Fruit fly (Drosophila melanogaster): ENCODE measurements around the gene CG12236.

Gene CG12236

DNA sequence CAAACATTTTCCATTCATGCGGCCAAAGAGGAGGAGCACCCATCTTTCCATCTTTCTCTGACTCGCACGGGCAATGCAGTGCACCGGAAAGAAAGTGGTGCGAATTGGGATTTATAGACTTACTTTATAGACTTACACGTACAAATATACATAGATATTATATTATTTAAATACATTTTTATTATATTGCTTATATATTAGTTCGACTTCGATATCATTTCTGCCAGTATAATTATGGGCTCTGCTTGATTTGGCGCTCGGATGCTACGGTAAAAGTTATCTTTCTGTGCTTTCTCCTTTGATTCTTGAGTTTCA is 2.9 kb upstream of the CG12236 start (continued):
- TF ChIP-seq CG4424 (GFP tag; optimal IDR thresholded peaks at IDR 0.05), result peak; percentile 9
- peak; percentile 51 for TF ChIP-seq Drgx (GFP tag; IDR thresholded peaks at IDR 0.05)
- no peak for TF ChIP-seq Aef1 (GFP tag; IDR thresholded peaks at IDR 0.05)
- TF ChIP-seq vfl (GFP tag; optimal IDR thresholded peaks at IDR 0.05), result no peak
- TF ChIP-seq CG2712 (tag; optimal IDR thresholded peaks at IDR 0.05), result peak; percentile 21

DNA sequence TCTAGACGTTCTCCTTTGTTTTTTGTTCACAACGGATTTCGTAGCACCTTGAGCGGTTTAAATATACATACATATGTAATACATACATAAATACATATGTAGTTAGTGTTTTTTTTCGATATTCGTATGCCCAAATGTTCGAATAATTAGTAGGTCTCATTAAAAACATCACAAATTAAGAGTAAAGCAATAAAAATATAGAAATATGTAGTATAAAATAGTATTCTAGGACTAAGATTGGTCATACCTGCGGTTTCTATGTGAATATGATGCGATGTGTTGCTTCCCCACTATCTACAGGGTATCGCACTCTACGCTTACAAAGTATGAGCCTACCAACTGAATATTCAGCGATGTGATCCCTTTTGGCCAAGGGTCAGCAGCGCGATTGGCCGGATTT is 2.5 kb upstream of the CG12236 start, which contains the start of gene CG4020:
Gene CG4020, plus strand, starts transcription at position 301 of the 400 bp plus-strand sequence.
- no peak for TF ChIP-seq da (GFP tag; optimal IDR thresholded peaks at IDR 0.05)
- TF ChIP-seq CG16779 (GFP tag; IDR thresholded peaks at IDR 0.05), result no peak
- TF ChIP-seq CG9215 (GFP tag; IDR thresholded peaks at IDR 0.05), result no peak
- TF ChIP-seq CG3407 (GFP tag; optimal IDR thresholded peaks at IDR 0.05), result no peak
- TF ChIP-seq CG15269 (tag; optimal IDR thresholded peaks at IDR 0.05), result no peak
- TF ChIP-seq mam (GFP tag; optimal IDR thresholded peaks at IDR 0.05), result no peak
- no peak for TF ChIP-seq Eip74EF (GFP tag; optimal IDR thresholded peaks at IDR 0.05)
- TF ChIP-seq CG17328 (GFP tag; IDR thresholded peaks at IDR 0.05), result no peak
- TF ChIP-seq sug (tag; optimal IDR thresholded peaks at IDR 0.05), result no peak
- no peak for TF ChIP-seq Asciz (GFP tag; optimal IDR thresholded peaks at IDR 0.05)
- no peak for TF ChIP-seq CG6813 (GFP tag; optimal IDR thresholded peaks at IDR 0.05)
- TF ChIP-seq Elba2 (GFP tag; optimal IDR thresholded peaks at IDR 0.05), result no peak

DNA sequence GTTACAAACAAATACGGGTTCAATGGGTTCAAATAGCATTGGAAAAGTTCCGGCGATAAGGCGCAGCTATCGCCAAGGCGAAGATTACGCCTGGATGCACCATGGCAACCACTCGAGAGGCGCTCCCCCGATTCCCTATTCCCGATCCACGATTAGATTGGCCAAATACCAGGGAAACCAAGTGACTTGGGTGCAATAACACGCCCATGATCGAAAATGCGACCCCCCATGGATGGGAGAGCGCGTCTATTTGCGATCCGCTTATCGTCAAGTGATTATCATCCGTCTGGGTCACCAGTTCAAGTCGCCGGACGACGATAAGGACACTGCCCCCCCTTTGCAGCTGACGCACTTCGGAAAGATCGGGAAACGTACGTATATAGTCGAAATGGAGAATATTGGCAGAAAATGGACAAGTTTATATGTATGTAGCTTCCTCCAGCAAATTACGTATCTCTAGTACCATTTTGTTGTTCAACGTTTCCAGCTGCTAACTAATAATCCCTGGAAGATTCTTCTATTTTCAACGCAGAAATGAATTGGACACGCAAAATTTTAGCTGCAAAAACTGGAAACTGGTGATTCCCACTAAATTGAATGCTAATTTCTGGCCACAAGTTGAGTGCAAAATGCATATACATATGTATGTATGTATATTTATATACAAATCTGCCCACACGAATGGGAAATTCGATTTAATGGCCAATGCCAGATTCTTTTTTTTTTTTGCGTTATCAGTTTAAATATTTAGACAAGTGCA is 7.2 kb downstream of the CG12236 start:
- peak; percentile 99 for TF ChIP-seq sug (tag; optimal IDR thresholded peaks at IDR 0.05)
- no peak for TF ChIP-seq Hr51 (GFP tag; optimal IDR thresholded peaks at IDR 0.05)
- TF ChIP-seq shn (GFP tag; optimal IDR thresholded peaks at IDR 0.05), result no peak
- no peak for TF ChIP-seq E2f1 (GFP tag; IDR thresholded peaks at IDR 0.05)
- TF ChIP-seq CG32767 (GFP tag; IDR thresholded peaks at IDR 0.05), result no peak
- peak; percentile 35 for TF ChIP-seq CG15479 (GFP tag; optimal IDR thresholded peaks at IDR 0.05)
- TF ChIP-seq sens (GFP tag), result peak; percentile 54
- peak; percentile 41 for TF ChIP-seq CG34376 (GFP tag; optimal IDR thresholded peaks at IDR 0.05)
- 0 out of 4 replicates have a peak, but pooled peaks have one; percentile 49 for TF ChIP-seq chinmo (GFP tag; IDR thresholded peaks at IDR 0.05; ENCODE audit: partially characterized antibody)
- no peak for TF ChIP-seq CG13624 (GFP tag; optimal IDR thresholded peaks at IDR 0.05)
- TF ChIP-seq dmrt11E (tag; optimal IDR thresholded peaks at IDR 0.05), result no peak

DNA sequence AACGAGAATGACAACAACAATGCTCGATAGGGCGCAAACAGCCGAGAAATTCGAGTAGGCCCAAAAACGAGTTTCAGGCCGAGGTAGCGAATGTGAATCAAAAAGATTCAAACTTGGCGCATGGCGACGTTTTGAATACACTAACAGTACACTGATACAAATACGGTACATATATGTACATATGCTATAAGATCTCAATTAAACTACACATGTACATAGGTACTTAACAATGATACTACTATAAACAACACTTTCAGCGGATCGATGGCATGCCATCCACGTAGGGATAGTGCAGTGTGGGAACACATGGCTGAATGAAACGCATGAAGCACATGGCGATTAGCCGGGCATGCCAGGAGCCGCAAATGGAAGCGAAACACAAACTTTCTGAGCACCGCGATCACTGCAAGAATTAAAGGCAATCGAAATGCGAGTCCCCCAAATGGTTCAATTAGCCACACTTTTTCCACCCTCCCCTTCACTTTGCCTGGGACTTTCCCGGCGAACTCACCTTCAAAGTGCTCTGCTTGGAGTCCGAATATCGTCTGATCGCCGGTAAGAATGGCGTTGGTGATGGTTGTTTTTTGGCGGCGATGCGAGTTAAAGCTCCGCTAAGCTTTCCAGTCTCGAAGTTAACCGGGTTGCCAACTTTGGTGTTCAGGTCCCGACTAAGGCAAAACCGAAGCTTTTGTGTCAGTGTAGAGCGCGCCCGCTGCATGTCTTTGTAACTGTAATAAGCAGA is 8.0 kb downstream of the CG12236 start:
- TF ChIP-seq pan (optimal IDR thresholded peaks at IDR 0.05), result no peak
- no peak for TF ChIP-seq pan (GFP tag; optimal IDR thresholded peaks at IDR 0.05 in 1 of 2, IDR thresholded peaks at IDR 0.05 in 1 of 2)
- TF ChIP-seq dm (GFP tag; optimal IDR thresholded peaks at IDR 0.05), result no peak
- TF ChIP-seq sens (GFP tag), result peak; percentile 11
- TF ChIP-seq Sry-β (GFP tag; optimal IDR thresholded peaks at IDR 0.05), result no peak
- no peak for TF ChIP-seq CG11247 (GFP tag; IDR thresholded peaks at IDR 0.05)
- TF ChIP-seq fru (optimal IDR thresholded peaks at IDR 0.05), result no peak
- TF ChIP-seq CG1233 (GFP tag; optimal IDR thresholded peaks at IDR 0.05), result no peak
- TF ChIP-seq CG18619 (GFP tag; optimal IDR thresholded peaks at IDR 0.05), result no peak
- TF ChIP-seq CG12155 (GFP tag; optimal IDR thresholded peaks at IDR 0.05), result no peak
- no peak for TF ChIP-seq dimm (GFP tag; IDR thresholded peaks at IDR 0.05)
- TF ChIP-seq CG4424 (GFP tag; optimal IDR thresholded peaks at IDR 0.05), result no peak
- TF ChIP-seq Opbp (GFP tag; IDR thresholded peaks at IDR 0.05; ENCODE audit: partially characterized antibody), result no peak
- TF ChIP-seq CG8089 (GFP tag; optimal IDR thresholded peaks at IDR 0.05), result peak; percentile 7
- no peak for TF ChIP-seq dmrt11E (tag; optimal IDR thresholded peaks at IDR 0.05)
- peak; percentile 56 for TF ChIP-seq BEAF-32 (GFP tag; optimal IDR thresholded peaks at IDR 0.05)
- TF ChIP-seq NC2α (GFP tag; optimal IDR thresholded peaks at IDR 0.05), result no peak
- TF ChIP-seq sna (GFP tag; IDR thresholded peaks at IDR 0.05; ENCODE audit: partially characterized antibody), result no peak
- no peak for TF ChIP-seq tup (GFP tag; optimal IDR thresholded peaks at IDR 0.05)
- no peak for TF ChIP-seq Xbp1 (GFP tag; optimal IDR thresholded peaks at IDR 0.05)
- TF ChIP-seq tap (tag; optimal IDR thresholded peaks at IDR 0.05), result no peak

All from whole organism, embryonic.